Fruit fly (Drosophila melanogaster) whole organism, pupa: ENCODE data around the gene kirre.

ENCODE experiments used
- CG14655 ChIP-seq: fragments of 200-800 bp; sonication (Bioruptor generic); optimal IDR thresholded peaks from 3 replicates; lab custom pipeline; 2017; ENCODE audit warnings: mild to moderate bottlenecking, missing biosample characterization, missing genetic modification reagents, missing genetic modification characterization
- CG34367 ChIP-seq: fragments of 200-800 bp; sonication (Bioruptor generic); optimal IDR thresholded peaks from 2 replicates; lab custom pipeline; 2018; ENCODE audit warnings: missing biosample characterization, mild to moderate bottlenecking, missing genetic modification characterization
- CG8159 ChIP-seq: fragments of 200-800 bp; sonication (Bioruptor generic); optimal IDR thresholded peaks from 3 replicates; lab custom pipeline; 2018; ENCODE audit warnings: missing biosample characterization, mild to moderate bottlenecking, missing genetic modification characterization, moderate library complexity
- EcR ChIP-seq: fragments of 200-800 bp; sonication (Bioruptor generic); optimal IDR thresholded peaks from 3 replicates; lab custom pipeline; 2019; ENCODE audit warnings: missing biosample characterization, missing genetic modification characterization, mild to moderate bottlenecking, moderate library complexity, missing genetic modification reagents
- Ets98B ChIP-seq: fragments of 200-800 bp; sonication (Bioruptor generic); IDR thresholded peaks from 2 replicates; pipeline ENCODE4 v1.3.6; 2022; ENCODE audit warnings: missing biosample characterization, missing genetic modification characterization
- Pif1B ChIP-seq: fragments of 200-800 bp; sonication (Bioruptor generic); optimal IDR thresholded peaks from 3 replicates; lab custom pipeline; 2016; ENCODE audit warnings: missing biosample characterization, missing genetic modification characterization
- fd96Ca ChIP-seq: fragments of 200-800 bp; sonication (Bioruptor generic); IDR thresholded peaks from 3 replicates; pipeline ENCODE4 v1.3.6; 2022; ENCODE audit warnings: missing biosample characterization, missing genetic modification characterization

DNA sequence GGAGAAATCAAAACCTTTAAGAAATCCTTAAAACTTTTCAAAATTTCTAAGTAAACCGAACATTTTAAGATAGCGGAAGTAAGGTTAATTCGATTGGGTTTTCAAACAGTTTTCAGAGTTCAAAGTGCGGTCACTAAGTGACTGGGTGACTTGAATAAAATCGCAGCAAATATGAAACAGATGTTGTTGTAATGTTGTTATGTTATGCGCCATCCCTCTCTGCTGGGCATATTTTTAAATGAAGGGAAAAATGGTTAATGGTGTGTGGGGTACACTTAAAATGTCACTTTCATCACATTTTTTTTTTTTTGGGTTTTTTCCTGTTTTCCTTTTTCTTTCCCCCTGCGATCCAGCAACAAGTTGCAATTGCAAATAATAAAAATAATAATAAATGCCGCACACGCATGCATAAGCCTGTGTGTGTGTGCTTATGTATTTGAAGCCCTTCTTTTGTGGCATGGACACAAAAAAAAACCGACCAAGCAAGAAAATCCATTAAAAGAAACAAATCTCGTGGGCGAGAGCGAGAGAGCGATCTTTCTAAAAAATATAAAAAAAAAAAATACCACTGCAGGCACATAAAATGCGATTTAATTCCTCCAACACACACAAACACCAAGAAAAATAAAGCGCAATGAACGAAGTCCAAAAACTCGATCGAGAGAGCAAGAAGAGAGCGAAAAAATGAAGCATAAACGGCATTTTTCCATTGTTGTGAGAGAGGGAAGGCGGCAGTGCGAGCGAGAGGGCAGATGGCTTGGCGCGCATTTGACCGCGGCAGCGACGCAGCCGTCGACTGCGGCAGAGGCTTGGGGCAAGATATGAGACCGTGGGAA, 421.6 kb downstream of the kirre start:
- TF ChIP-seq EcR (GFP tag; lab: Kevin White, UChicago) (peak; percentile 70), CG34367 (tag; lab: Kevin White, UChicago) (peak; percentile 40), CG8159 (tag; lab: Kevin White, UChicago) (no peak), Ets98B (GFP tag; lab: Robert Waterston, UW) (no peak; the same call in 1 of the 2 replicates), fd96Ca (GFP tag; lab: Robert Waterston, UW) (peak; percentile 16; the same call in 1 of the 3 replicates), Pif1B (peak; percentile 2), CG14655 (GFP tag; lab: Kevin White, UChicago) (no peak)
